Worm (Caenorhabditis elegans) whole organism, L2 larva: Measurements from ENCODE around the gene fbxb-54.

Experiments
- R02D3.7 ChIP-seq: fragments of 150-350 bp; optimal IDR thresholded peaks from 2 replicates; lab custom pipeline; 2014; ENCODE audit warnings: missing biosample characterization, missing genetic modification characterization
- alr-1 ChIP-seq: fragments of 150-350 bp; optimal IDR thresholded peaks from 2 replicates; lab custom pipeline; 2014; ENCODE audit warnings: missing biosample characterization, missing genetic modification characterization
- aly-2 ChIP-seq: fragments of 150-350 bp; optimal IDR thresholded peaks from 2 replicates; lab custom pipeline; 2014; ENCODE audit warnings: missing biosample characterization, missing genetic modification characterization
- ceh-82 ChIP-seq: fragments of 150-350 bp; optimal IDR thresholded peaks from 2 replicates; lab custom pipeline; 2014; ENCODE audit warnings: missing biosample characterization, missing genetic modification characterization
- fos-1 ChIP-seq: fragments of 150-350 bp; optimal IDR thresholded peaks from 2 replicates; lab custom pipeline; 2014; ENCODE audit warnings: missing biosample characterization, missing genetic modification characterization
- lin-11 ChIP-seq: fragments of 150-350 bp; sonication (generic microtip); optimal IDR thresholded peaks from 2 replicates; lab custom pipeline; 2014; ENCODE audit warnings: missing biosample characterization, missing genetic modification characterization, inconsistent platforms, mixed read lengths
- lsy-2 ChIP-seq, 2 experiments: fragments of 150-350 bp in 1 of 2; sonication (generic microtip) in 1 of 2; optimal IDR thresholded peaks; 2 replicates each; lab custom pipeline; 2014 to 2017; ENCODE audit warnings: missing biosample characterization in 2 of 2, missing genetic modification characterization in 2 of 2
- nhr-21 ChIP-seq: fragments of 150-350 bp; optimal IDR thresholded peaks from 2 replicates; lab custom pipeline; 2014; ENCODE audit warnings: missing biosample characterization, missing genetic modification characterization
- snpc-4 ChIP-seq: fragments of 150-350 bp; optimal IDR thresholded peaks from 2 replicates; lab custom pipeline; 2014; ENCODE audit warnings: missing biosample characterization, missing genetic modification characterization
- unc-55 ChIP-seq: fragments of 150-350 bp; sonication (generic microtip); optimal IDR thresholded peaks from 3 replicates; lab custom pipeline; 2014; ENCODE audit warnings: missing biosample characterization, missing genetic modification reagents, missing genetic modification characterization
- ztf-4 ChIP-seq: fragments of 150-350 bp; optimal IDR thresholded peaks from 2 replicates; lab custom pipeline; 2014; ENCODE audit warnings: missing biosample characterization, missing genetic modification characterization

DNA sequence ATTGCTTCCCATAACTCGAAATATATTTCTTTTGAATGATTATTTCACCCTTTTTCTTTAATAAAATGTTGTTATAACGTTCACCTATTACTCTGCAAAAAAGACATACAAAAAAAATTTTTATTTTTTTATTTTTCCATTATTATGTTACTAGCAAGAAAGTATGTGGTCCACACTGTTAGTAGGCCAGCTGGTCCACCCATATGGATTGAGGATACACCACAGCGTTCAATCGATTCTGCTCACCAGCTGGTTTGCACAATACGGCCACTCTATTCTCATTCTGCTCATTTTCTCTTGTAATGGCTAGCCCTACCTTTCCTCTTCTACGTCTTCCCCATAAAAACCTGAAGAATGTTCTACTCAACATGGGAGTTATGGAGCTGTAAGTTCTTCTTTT lies 17.5 kb downstream of the fbxb-54 start, which contains the start of gene fbxb-44:
- TF ChIP-seq R02D3.7, result no peak
- no peak for TF ChIP-seq ztf-4
- TF ChIP-seq alr-1 (tag; lab: Kevin White, UChicago), result no peak
- TF ChIP-seq unc-55 (GFP tag; lab: Kevin White, UChicago), result no peak
- no peak for TF ChIP-seq aly-2 (tag; lab: Kevin White, UChicago)
- TF ChIP-seq snpc-4 (tag; lab: Kevin White, UChicago), result no peak
- TF ChIP-seq ceh-82 (tag; lab: Kevin White, UChicago), result no peak
- no peak for TF ChIP-seq fos-1 (tag; lab: Kevin White, UChicago)
- no peak for TF ChIP-seq nhr-21 (tag; lab: Kevin White, UChicago)
- no peak for TF ChIP-seq lsy-2 (tag; optimal IDR thresholded peaks at IDR 0.05; lab: Kevin White, UChicago)
- no peak for TF ChIP-seq lin-11 (tag; lab: Kevin White, UChicago)
